Fruit fly (Drosophila melanogaster): ENCODE measurements around the gene CG34150.

Gene CG34150

dm6 chr3R:24768538-24769401 is 45.3 kb upstream of the CG34150 start, which contains the start of gene CG13631 (continued):
- no peak for TF ChIP-seq Dp (GFP tag; optimal IDR thresholded peaks at IDR 0.05)
- TF ChIP-seq CG3281 (GFP tag; optimal IDR thresholded peaks at IDR 0.05): peak; percentile 72
- TF ChIP-seq Hsf (GFP tag; optimal IDR thresholded peaks at IDR 0.05): peak; percentile 96
- TF ChIP-seq amos (GFP tag; IDR thresholded peaks at IDR 0.05; ENCODE audit: partially characterized antibody): no peak
- peak; percentile 50 for TF ChIP-seq CG17912 (GFP tag; optimal IDR thresholded peaks at IDR 0.05)
- TF ChIP-seq CG18476 (GFP tag; optimal IDR thresholded peaks at IDR 0.05): peak; percentile 90
- no peak for TF ChIP-seq unc-4 (GFP tag; IDR thresholded peaks at IDR 0.05; ENCODE audit: partially characterized antibody)
- peak; percentile 45 for TF ChIP-seq zfh2 (GFP tag; optimal IDR thresholded peaks at IDR 0.05)
- no peak for TF ChIP-seq pita (GFP tag; optimal IDR thresholded peaks at IDR 0.05)
- peak; percentile 49; the same call in 1 of the 3 replicates for TF ChIP-seq sr (GFP tag; IDR thresholded peaks at IDR 0.05)
- TF ChIP-seq sd (tag; optimal IDR thresholded peaks at IDR 0.05): peak; percentile 72
- peak; percentile 88 for TF ChIP-seq odd (GFP tag; optimal IDR thresholded peaks at IDR 0.05)
- peak; percentile 82 for TF ChIP-seq CG17568 (GFP tag; optimal IDR thresholded peaks at IDR 0.05)
- TF ChIP-seq chif (GFP tag; optimal IDR thresholded peaks at IDR 0.05): peak; percentile 95 to 97
- peak; percentile 32 for TF ChIP-seq YL-1 (GFP tag; optimal IDR thresholded peaks at IDR 0.05)
- peak; percentile 91 for TF ChIP-seq NfI (GFP tag; optimal IDR thresholded peaks at IDR 0.05)
- TF ChIP-seq CG18011 (GFP tag; optimal IDR thresholded peaks at IDR 0.05): no peak
- peak; percentile 86 for TF ChIP-seq CG4854 (GFP tag; optimal IDR thresholded peaks at IDR 0.05)
- TF ChIP-seq CG3838 (GFP tag; optimal IDR thresholded peaks at IDR 0.05): peak; percentile 52
- peak; percentile 87 for TF ChIP-seq Adf1 (GFP tag; IDR thresholded peaks at IDR 0.05)
- TF ChIP-seq tgo (GFP tag; IDR thresholded peaks at IDR 0.05): peak; percentile 88
- TF ChIP-seq CG34422 (GFP tag; IDR thresholded peaks at IDR 0.05): peak; percentile 88; the same call in 2 of the 3 replicates
- peak; percentile 88 for TF ChIP-seq Awh (GFP tag; IDR thresholded peaks at IDR 0.05)
- TF ChIP-seq C15 (GFP tag; IDR thresholded peaks at IDR 0.05): peak; percentile 50; the same call in 1 of the 3 replicates
- TF ChIP-seq prd (optimal IDR thresholded peaks at IDR 0.05): no peak
- TF ChIP-seq prd (GFP tag; IDR thresholded peaks at IDR 0.05): peak; percentile 95
- TF ChIP-seq E2f1 (GFP tag; IDR thresholded peaks at IDR 0.05): peak; percentile 91
- peak; percentile 72 for TF ChIP-seq TFAM (GFP tag; optimal IDR thresholded peaks at IDR 0.05)
- no peak for TF ChIP-seq sna (GFP tag; IDR thresholded peaks at IDR 0.05; ENCODE audit: partially characterized antibody)
- peak in 1 of 3 experiments; percentile 94 for TF ChIP-seq Stat92E (GFP tag; optimal IDR thresholded peaks at IDR 0.05)
- peak; percentile 75 for TF ChIP-seq CG13624 (GFP tag; optimal IDR thresholded peaks at IDR 0.05)
- peak; percentile 96 for TF ChIP-seq CG16863 (GFP tag; optimal IDR thresholded peaks at IDR 0.05)
- no peak; the same call in 1 of the 2 replicates for TF ChIP-seq CG11085 (GFP tag; IDR thresholded peaks at IDR 0.05)
- peak; percentile 88 for TF ChIP-seq Mad (GFP tag; optimal IDR thresholded peaks at IDR 0.05)
- TF ChIP-seq seq (GFP tag; IDR thresholded peaks at IDR 0.05): peak; percentile 87
- no peak for TF ChIP-seq NFAT (GFP tag; IDR thresholded peaks at IDR 0.05)
- peak; percentile 90 for TF ChIP-seq fd64A (GFP tag; optimal IDR thresholded peaks at IDR 0.05)
- TF ChIP-seq gsb (GFP tag; IDR thresholded peaks at IDR 0.05): peak; percentile 54; the same call in 1 of the 2 replicates
- no peak for TF ChIP-seq CG2129 (GFP tag; IDR thresholded peaks at IDR 0.05; ENCODE audit: partially characterized antibody)
- peak; percentile 64; the same call in 1 of the 2 replicates for TF ChIP-seq klu (GFP tag; IDR thresholded peaks at IDR 0.05)
- peak; percentile 71 for TF ChIP-seq sug (tag; optimal IDR thresholded peaks at IDR 0.05)
- peak; percentile 83 for TF ChIP-seq CG4617 (GFP tag; optimal IDR thresholded peaks at IDR 0.05; ENCODE audit: borderline replicate concordance)
- TF ChIP-seq tll (GFP tag; optimal IDR thresholded peaks at IDR 0.05): no peak
- TF ChIP-seq Med (GFP tag): peak; percentile 96
- peak; percentile 93 for TF ChIP-seq esg (GFP tag; conservative IDR thresholded peaks at IDR 0.05)
- TF ChIP-seq pzg (GFP tag; optimal IDR thresholded peaks at IDR 0.05): no peak
- peak; percentile 87 for TF ChIP-seq ab (GFP tag; optimal IDR thresholded peaks at IDR 0.05)
- no peak for TF ChIP-seq Sin3A (optimal IDR thresholded peaks at IDR 0.05)

Data from whole organism, embryonic.